Worm (Caenorhabditis elegans): Measurements from ENCODE around the gene par-2.

Gene par-2

ce11 chrIII:1122239-1122638 is 41.0 kb downstream of the par-2 start (continued):
- TF ChIP-seq ZK337.2 (GFP tag; IDR thresholded peaks at IDR 0.05) (0 out of 2 replicates have a peak, but pooled peaks have one; percentile 29), D1046.2 (GFP tag; IDR thresholded peaks at IDR 0.05) (peak; percentile 85; the same call in 1 of the 2 replicates), pha-4 (GFP tag; IDR thresholded peaks at IDR 0.05) (peak; percentile 53), pha-4 (tag; optimal IDR thresholded peaks at IDR 0.05) (no peak), skn-1 (tag; optimal IDR thresholded peaks at IDR 0.05) (no peak), gei-8 (GFP tag; optimal IDR thresholded peaks at IDR 0.05) (peak; percentile 29), Y48G9A.11 (GFP tag; IDR thresholded peaks at IDR 0.05) (peak; percentile 67), ZK546.5 (tag; optimal IDR thresholded peaks at IDR 0.05) (no peak), jun-1 (tag; optimal IDR thresholded peaks at IDR 0.05) (no peak), ceh-32 (tag; optimal IDR thresholded peaks at IDR 0.05; ENCODE audit: poor library complexity) (no peak), egl-43 (GFP tag; IDR thresholded peaks at IDR 0.05) (peak; percentile 85), mdl-1 (tag; optimal IDR thresholded peaks at IDR 0.05) (no peak), nhr-42 (GFP tag; IDR thresholded peaks at IDR 0.05) (no peak), mxl-2 (GFP tag; conservative IDR thresholded peaks at IDR 0.05) (no peak; the same call in 1 of the 2 replicates), nhr-25 (tag; optimal IDR thresholded peaks at IDR 0.05; ENCODE audit: borderline replicate concordance, insufficient read depth) (no peak), lsy-2 (tag; optimal IDR thresholded peaks at IDR 0.05) (peak in 1 of 2 experiments; percentile 60), Y75B8A.6 (GFP tag; IDR thresholded peaks at IDR 0.05) (no peak), lin-13 (GFP tag; optimal IDR thresholded peaks at IDR 0.05) (peak; percentile 86), mes-2 (tag; optimal IDR thresholded peaks at IDR 0.05; ENCODE audit: poor library complexity, severe bottlenecking) (peak; percentile 86), cey-2 (tag; optimal IDR thresholded peaks at IDR 0.05; ENCODE audit: borderline replicate concordance, insufficient read depth) (no peak), Y105C5A.15 (GFP tag; IDR thresholded peaks at IDR 0.05) (no peak), T26A8.4 (GFP tag; IDR thresholded peaks at IDR 0.05) (no peak; the same call in 1 of the 2 replicates), dve-1 (tag; optimal IDR thresholded peaks at IDR 0.05; ENCODE audit: insufficient read depth) (peak; percentile 60), nhr-6 (tag; optimal IDR thresholded peaks at IDR 0.05) (peak; percentile 6), ztf-11 (tag; optimal IDR thresholded peaks at IDR 0.05) (no peak), lin-1 (GFP tag; IDR thresholded peaks at IDR 0.05) (no peak), zag-1 (tag; optimal IDR thresholded peaks at IDR 0.05) (no peak), sdz-12 (GFP tag; optimal IDR thresholded peaks at IDR 0.05) (peak; percentile 63)

DNA sequence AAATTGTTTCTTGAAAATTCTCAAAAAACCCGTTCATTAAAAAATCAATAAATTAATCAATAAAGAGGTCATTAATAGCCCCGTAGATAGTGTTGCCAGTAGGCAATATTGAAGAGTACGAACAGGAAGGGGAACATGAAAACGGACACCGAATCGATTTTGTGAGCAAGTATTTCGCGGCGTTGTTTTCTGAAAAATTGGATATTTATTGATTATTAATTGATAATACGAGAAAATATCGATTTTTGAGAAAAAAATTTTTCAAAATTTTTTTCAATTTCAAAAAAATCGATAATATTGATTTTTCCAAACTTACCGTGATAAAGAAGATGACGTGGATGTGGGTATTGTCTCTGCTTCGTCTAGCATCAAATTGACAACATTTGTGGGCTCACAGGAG is 44.3 kb downstream of the par-2 start:
- TF ChIP-seq madf-9 (GFP tag; conservative IDR thresholded peaks at IDR 0.05) (no peak), ceh-28 (tag; optimal IDR thresholded peaks at IDR 0.05) (peak; percentile 79)

DNA sequence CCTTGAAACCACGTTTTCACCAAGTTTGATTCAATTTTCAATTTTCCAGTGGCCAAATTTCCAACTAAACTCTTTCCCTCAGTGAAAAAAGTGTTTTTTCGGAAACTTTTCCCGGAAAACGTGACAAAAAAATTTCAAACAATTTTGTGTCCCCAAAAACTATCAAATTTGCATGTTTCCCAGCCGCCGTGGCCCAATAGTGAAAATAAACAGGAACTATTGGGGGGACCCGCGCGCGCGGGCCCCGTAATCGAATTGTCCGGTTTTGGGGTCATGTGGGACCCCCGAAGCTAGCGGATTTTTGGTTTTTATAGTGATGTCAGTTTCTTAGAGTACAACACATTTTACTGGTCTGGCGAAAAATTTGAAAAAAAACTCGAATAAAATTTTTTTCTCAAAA is 50.3 kb downstream of the par-2 start:
- TF ChIP-seq F26F4.8 (GFP tag; conservative IDR thresholded peaks at IDR 0.05) (no peak), mxl-3 (GFP tag; optimal IDR thresholded peaks at IDR 0.05) (no peak), ces-1 (GFP tag; optimal IDR thresholded peaks at IDR 0.05) (peak; percentile 22), lin-38 (GFP tag; IDR thresholded peaks at IDR 0.05) (no peak), T20F7.1 (GFP tag; optimal IDR thresholded peaks at IDR 0.05) (no peak), madf-9 (GFP tag; conservative IDR thresholded peaks at IDR 0.05) (no peak), fos-1 (tag; optimal IDR thresholded peaks at IDR 0.05) (no peak), ctbp-1 (GFP tag; IDR thresholded peaks at IDR 0.05) (0 out of 2 replicates have a peak, but pooled peaks have one; percentile 45), ceh-28 (tag; optimal IDR thresholded peaks at IDR 0.05) (no peak), egl-43 (GFP tag; IDR thresholded peaks at IDR 0.05) (no peak), hmg-1.1 (GFP tag; IDR thresholded peaks at IDR 0.05) (no peak)
